Fruit fly (Drosophila melanogaster) whole organism, prepupa: Measurements from ENCODE around the gene TpnC25D.

Source experiments
- CG10631 ChIP-seq: fragments of 200-800 bp; sonication (Bioruptor generic); optimal IDR thresholded peaks from 2 replicates; lab custom pipeline; 2016; ENCODE audit warnings: missing biosample characterization, missing genetic modification characterization
- Eip78C ChIP-seq: fragments of 200-800 bp; sonication (Bioruptor generic); peaks from one replicate; lab custom pipeline; 2016; ENCODE audit warnings: missing biosample characterization, missing genetic modification characterization
- Ets96B ChIP-seq: fragments of 200-800 bp; optimal IDR thresholded peaks from 2 replicates; lab custom pipeline; 2019; ENCODE audit warnings: missing biosample characterization, mild to moderate bottlenecking, missing genetic modification characterization, moderate library complexity
- Gug ChIP-seq: fragments of 200-800 bp; sonication (Bioruptor generic); IDR thresholded peaks from 2 replicates; pipeline ENCODE4 v1.3.6; 2022; ENCODE audit warnings: missing biosample characterization, missing genetic modification characterization
- Hr38 ChIP-seq: sonication (Bioruptor generic); optimal IDR thresholded peaks from 2 replicates; lab custom pipeline; 2016; ENCODE audit warnings: missing biosample characterization, missing genetic modification characterization
- Sox102F ChIP-seq: fragments of 200-800 bp; sonication (Bioruptor generic); optimal IDR thresholded peaks from 2 replicates; lab custom pipeline; 2016; ENCODE audit warnings: missing biosample characterization, mild to moderate bottlenecking, missing genetic modification characterization
- lz ChIP-seq: fragments of 200-800 bp; sonication (Bioruptor generic); optimal IDR thresholded peaks from 3 replicates; lab custom pipeline; 2016; ENCODE audit warnings: missing biosample characterization, missing genetic modification characterization
- salr ChIP-seq, 2 experiments: fragments of 200-800 bp; sonication (Bioruptor generic); optimal IDR thresholded peaks; 3 replicates each; lab custom pipeline; 2016 to 2018; ENCODE audit warnings: missing biosample characterization in 2 of 2, missing genetic modification characterization in 2 of 2, mild to moderate bottlenecking in 1 of 2
- ss ChIP-seq, 2 experiments: fragments of 200-800 bp; sonication (Bioruptor generic); optimal IDR thresholded peaks; 2 replicates in 1 of 2; 3 replicates in 1 of 2; lab custom pipeline; 2017 to 2018; ENCODE audit warnings: mild to moderate bottlenecking in 2 of 2, missing biosample characterization in 2 of 2, missing genetic modification characterization in 2 of 2, moderate library complexity in 1 of 2

dm6 chr2L:5266092-5266491, 49.6 kb downstream of the TpnC25D start, which contains the start of gene Cyp4ac2:
- TF ChIP-seq CG10631 (GFP tag; lab: Kevin White, UChicago) (no peak), Ets96B (tag; lab: Kevin White, UChicago) (no peak), Gug (no peak), lz (GFP tag; lab: Kevin White, UChicago) (no peak), salr (GFP tag; optimal IDR thresholded peaks at IDR 0.05; lab: Kevin White, UChicago) (no peak), Eip78C (no peak), Sox102F (no peak), ss (GFP tag; optimal IDR thresholded peaks at IDR 0.05; lab: Kevin White, UChicago) (no peak), Hr38 (GFP tag; lab: Kevin White, UChicago) (no peak)
